Worm (Caenorhabditis elegans) whole organism, mixed stage, embryonic: ENCODE results near the gene F23A7.1.

ENCODE experiments used
- drap-1 ChIP-seq: fragments of 200-800 bp; sonication (Bioruptor generic); optimal IDR thresholded peaks from 3 replicates; lab custom pipeline; 2018; ENCODE audit warnings: mild to moderate bottlenecking, missing genetic modification characterization, missing compliant biosample characterization
- elt-3 ChIP-seq: fragments of 150-350 bp; optimal IDR thresholded peaks from 2 replicates; lab custom pipeline; 2014; ENCODE audit warnings: missing biosample characterization, missing genetic modification characterization
- lin-32 ChIP-seq: fragments of 200-800 bp; sonication (Bioruptor generic); optimal IDR thresholded peaks from 2 replicates; lab custom pipeline; 2018; ENCODE audit warnings: mild to moderate bottlenecking, missing genetic modification characterization, missing compliant biosample characterization
- nhr-12 ChIP-seq: fragments of 150-350 bp; optimal IDR thresholded peaks from 2 replicates; lab custom pipeline; 2014; ENCODE audit warnings: missing biosample characterization, missing genetic modification characterization
- nhr-237 ChIP-seq: fragments of 150-350 bp; optimal IDR thresholded peaks from 2 replicates; lab custom pipeline; 2014; ENCODE audit warnings: missing biosample characterization, missing genetic modification characterization
- sptf-1 ChIP-seq: sonication (generic microtip); optimal IDR thresholded peaks from 2 replicates; lab custom pipeline; 2017; ENCODE audit warnings: mild to moderate bottlenecking, missing genetic modification characterization, moderate library complexity, missing compliant biosample characterization

DNA sequence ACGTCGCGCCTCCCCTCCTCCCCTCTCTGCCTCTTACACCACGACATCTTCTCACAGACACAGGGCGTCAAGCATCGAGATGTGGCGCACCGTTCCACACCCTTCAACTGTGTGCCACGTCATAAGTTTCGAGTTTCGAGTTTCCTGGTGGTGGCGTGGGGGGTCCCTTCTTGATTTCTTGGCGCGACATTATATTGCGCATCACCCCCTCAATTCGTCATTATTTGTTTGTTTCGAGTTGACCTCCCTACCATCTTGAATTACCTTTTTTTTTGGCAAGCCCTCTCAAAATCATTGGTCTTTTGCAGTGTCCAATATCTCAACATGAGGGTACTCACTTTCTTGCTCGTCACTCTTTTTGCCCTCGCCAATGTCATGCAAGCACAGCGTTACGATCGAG is 33.1 kb upstream of the F23A7.1 start, which contains the start of gene nlp-67:
- TF ChIP-seq sptf-1 (tag; lab: Kevin White, UChicago) (no peak), elt-3 (no peak), nhr-237 (tag; lab: Kevin White, UChicago) (no peak), drap-1 (GFP tag; lab: Kevin White, UChicago) (no peak), lin-32 (GFP tag; lab: Kevin White, UChicago) (no peak), nhr-12 (tag; lab: Kevin White, UChicago) (no peak)
